Fruit fly (Drosophila melanogaster) S2 (cell line): Measurements from ENCODE around the gene modSP.

Experiments used
- CG8478 ChIP-seq: fragments of >200 bp; optimal IDR thresholded peaks from 2 replicates; lab custom pipeline; 2018
- CTCF ChIP-seq, 2 experiments: fragments of >200 bp; optimal IDR thresholded peaks; 2 replicates each; lab custom pipeline; 2018

dm6 chr3R:16652091-16652490, 3.4 kb downstream of the modSP start, which contains the start of gene CG14907:
- TF ChIP-seq CG8478: no peak
- no peak for TF ChIP-seq CTCF (optimal IDR thresholded peaks at IDR 0.05; lab: Kevin White, UChicago)
